Worm (Caenorhabditis elegans) whole organism, late embryonic: Measurements from ENCODE around the gene cdh-3.

Experiments used
- F13H6.1 ChIP-seq: sonication (generic microtip); optimal IDR thresholded peaks from 2 replicates; lab custom pipeline; 2016; ENCODE audit warnings: missing genetic modification characterization, missing compliant biosample characterization
- ahr-1 ChIP-seq: sonication (generic microtip); optimal IDR thresholded peaks from 2 replicates; lab custom pipeline; 2016; ENCODE audit warnings: missing genetic modification characterization, missing compliant biosample characterization
- ceh-14 ChIP-seq: sonication (generic microtip); optimal IDR thresholded peaks from 2 replicates; lab custom pipeline; 2016; ENCODE audit warnings: missing genotype, missing genetic modification characterization, missing compliant biosample characterization
- ceh-18 ChIP-seq: sonication (generic microtip); optimal IDR thresholded peaks from 2 replicates; lab custom pipeline; 2016; ENCODE audit warnings: missing genetic modification characterization, missing compliant biosample characterization
- ceh-19 ChIP-seq: fragments of 200-800 bp; sonication (Bioruptor generic); optimal IDR thresholded peaks from 2 replicates; lab custom pipeline; 2018; ENCODE audit warnings: mild to moderate bottlenecking, missing genetic modification characterization, missing compliant biosample characterization
- ceh-2 ChIP-seq: sonication (generic microtip); optimal IDR thresholded peaks from 2 replicates; lab custom pipeline; 2016; ENCODE audit warnings: missing genotype, missing genetic modification characterization, missing compliant biosample characterization
- ceh-31 ChIP-seq: sonication (generic microtip); optimal IDR thresholded peaks from 2 replicates; lab custom pipeline; 2016; ENCODE audit warnings: missing genetic modification characterization, missing compliant biosample characterization
- ceh-34 ChIP-seq: sonication (generic microtip); optimal IDR thresholded peaks from 2 replicates; lab custom pipeline; 2016; ENCODE audit warnings: mild to moderate bottlenecking, missing genetic modification characterization, missing compliant biosample characterization
- ceh-45 ChIP-seq: fragments of 200-800 bp; sonication (Bioruptor generic); IDR thresholded peaks from 2 replicates; pipeline ENCODE4 v1.3.6; 2022; ENCODE audit warnings: missing genetic modification reagents, missing genetic modification characterization, missing compliant biosample characterization
- ceh-48 ChIP-seq: sonication (generic microtip); optimal IDR thresholded peaks from 2 replicates; lab custom pipeline; 2016; ENCODE audit warnings: missing genetic modification characterization, inconsistent platforms, missing compliant biosample characterization
- ceh-6 ChIP-seq: fragments of 200-800 bp; sonication (Bioruptor generic); optimal IDR thresholded peaks from 2 replicates; lab custom pipeline; 2018; ENCODE audit warnings: mild to moderate bottlenecking, missing genetic modification characterization, missing compliant biosample characterization
- ceh-9 ChIP-seq: sonication (generic microtip); optimal IDR thresholded peaks from 2 replicates; lab custom pipeline; 2016; ENCODE audit warnings: mild to moderate bottlenecking, missing genetic modification characterization, inconsistent platforms, missing compliant biosample characterization
- dve-1 ChIP-seq: sonication (generic microtip); optimal IDR thresholded peaks from 2 replicates; lab custom pipeline; 2017; ENCODE audit warnings: antibody characterized with exemption, mild to moderate bottlenecking, missing genetic modification characterization, missing compliant biosample characterization
- elt-2 ChIP-seq: sonication (generic microtip); optimal IDR thresholded peaks from 2 replicates; lab custom pipeline; 2016; ENCODE audit warnings: missing genetic modification reagents, missing genetic modification characterization, missing compliant biosample characterization
- ets-4 ChIP-seq: sonication (generic microtip); optimal IDR thresholded peaks from 2 replicates; lab custom pipeline; 2016; ENCODE audit warnings: missing genetic modification characterization, missing compliant biosample characterization
- fax-1 ChIP-seq: sonication (generic microtip); optimal IDR thresholded peaks from 2 replicates; lab custom pipeline; 2016; ENCODE audit warnings: missing genotype, missing genetic modification characterization, missing compliant biosample characterization
- fkh-6 ChIP-seq: sonication (generic microtip); optimal IDR thresholded peaks from 2 replicates; lab custom pipeline; 2016; ENCODE audit warnings: missing genetic modification characterization, missing compliant biosample characterization
- hlh-30 ChIP-seq: sonication (generic microtip); optimal IDR thresholded peaks from 2 replicates; lab custom pipeline; 2017; ENCODE audit warnings: antibody characterized with exemption, missing genetic modification characterization, missing compliant biosample characterization; ENCODE audit not compliant: insufficient read depth
- hlh-8 ChIP-seq: sonication (generic microtip); optimal IDR thresholded peaks from 2 replicates; lab custom pipeline; 2016; ENCODE audit warnings: missing genotype, missing genetic modification characterization, missing compliant biosample characterization
- lim-6 ChIP-seq: sonication (generic microtip); optimal IDR thresholded peaks from 2 replicates; lab custom pipeline; 2016; ENCODE audit warnings: missing genetic modification characterization, missing compliant biosample characterization
- madf-2 ChIP-seq: sonication (generic microtip); optimal IDR thresholded peaks from 2 replicates; lab custom pipeline; 2017; ENCODE audit warnings: missing genetic modification characterization, missing compliant biosample characterization
- nfya-1 ChIP-seq: sonication (generic microtip); optimal IDR thresholded peaks from 2 replicates; lab custom pipeline; 2017; ENCODE audit warnings: missing genetic modification characterization, mild to moderate bottlenecking, missing compliant biosample characterization, antibody characterized with exemption, moderate library complexity
- nhr-11 ChIP-seq: fragments of 150-350 bp; optimal IDR thresholded peaks from 2 replicates; lab custom pipeline; 2014; ENCODE audit warnings: missing biosample characterization, missing genetic modification characterization
- npax-4 ChIP-seq: sonication (generic microtip); optimal IDR thresholded peaks from 2 replicates; lab custom pipeline; 2016; ENCODE audit warnings: missing genetic modification characterization, missing compliant biosample characterization
- pag-3 ChIP-seq: sonication (generic microtip); optimal IDR thresholded peaks from 2 replicates; lab custom pipeline; 2016; ENCODE audit warnings: missing compliant biosample characterization, missing genetic modification characterization, borderline replicate concordance
- pha-2 ChIP-seq: sonication (generic microtip); optimal IDR thresholded peaks from 2 replicates; lab custom pipeline; 2017; ENCODE audit warnings: mild to moderate bottlenecking, missing genetic modification characterization, missing compliant biosample characterization
- pqm-1 ChIP-seq: sonication (generic microtip); optimal IDR thresholded peaks from 2 replicates; lab custom pipeline; 2016; ENCODE audit warnings: missing genetic modification characterization, missing compliant biosample characterization
- pros-1 ChIP-seq: fragments of 150-350 bp; optimal IDR thresholded peaks from 2 replicates; lab custom pipeline; 2014; ENCODE audit warnings: missing biosample characterization, missing genetic modification reagents, missing genetic modification characterization
- ref-2 ChIP-seq: sonication (generic microtip); optimal IDR thresholded peaks from 2 replicates; lab custom pipeline; 2016; ENCODE audit warnings: missing genetic modification characterization, missing compliant biosample characterization
- rnt-1 ChIP-seq: sonication (generic microtip); optimal IDR thresholded peaks from 2 replicates; lab custom pipeline; 2016; ENCODE audit warnings: missing genetic modification characterization, missing compliant biosample characterization
- sdc-2 ChIP-seq: sonication (generic microtip); optimal IDR thresholded peaks from 2 replicates; lab custom pipeline; 2016; ENCODE audit warnings: missing genotype, missing genetic modification characterization, missing compliant biosample characterization
- sox-4 ChIP-seq: sonication (generic microtip); optimal IDR thresholded peaks from 2 replicates; lab custom pipeline; 2017; ENCODE audit warnings: mild to moderate bottlenecking, missing genetic modification characterization, inconsistent platforms, missing compliant biosample characterization
- syd-9 ChIP-seq: sonication (generic microtip); optimal IDR thresholded peaks from 2 replicates; lab custom pipeline; 2016; ENCODE audit warnings: mild to moderate bottlenecking, missing genetic modification characterization, moderate library complexity, missing compliant biosample characterization
- tbx-2 ChIP-seq: sonication (generic microtip); optimal IDR thresholded peaks from 2 replicates; lab custom pipeline; 2016; ENCODE audit warnings: missing genetic modification characterization, missing compliant biosample characterization
- unc-3 ChIP-seq, 2 experiments: fragments of 200-800 bp in 1 of 2; sonication (Bioruptor generic) in 1 of 2; sonication (generic microtip) in 1 of 2; conservative IDR thresholded peaks in 1 of 2; optimal IDR thresholded peaks in 1 of 2; 2 replicates each; pipeline versions ENCODE4 v1.3.6 to Lab custom; 2016 to 2022; ENCODE audit warnings: missing compliant biosample characterization in 2 of 2, missing genetic modification characterization in 2 of 2, missing genetic modification reagents in 1 of 2
- unc-42 ChIP-seq: sonication (generic microtip); optimal IDR thresholded peaks from 2 replicates; lab custom pipeline; 2016; ENCODE audit warnings: missing genotype, missing genetic modification characterization, missing compliant biosample characterization
- unc-55 ChIP-seq: sonication (generic microtip); optimal IDR thresholded peaks from 2 replicates; lab custom pipeline; 2017; ENCODE audit warnings: missing biosample characterization, missing genetic modification reagents, missing genetic modification characterization
- ztf-16 ChIP-seq: sonication (generic microtip); optimal IDR thresholded peaks from 2 replicates; lab custom pipeline; 2017; ENCODE audit warnings: missing genetic modification characterization, missing compliant biosample characterization

cdh-3 gene

DNA sequence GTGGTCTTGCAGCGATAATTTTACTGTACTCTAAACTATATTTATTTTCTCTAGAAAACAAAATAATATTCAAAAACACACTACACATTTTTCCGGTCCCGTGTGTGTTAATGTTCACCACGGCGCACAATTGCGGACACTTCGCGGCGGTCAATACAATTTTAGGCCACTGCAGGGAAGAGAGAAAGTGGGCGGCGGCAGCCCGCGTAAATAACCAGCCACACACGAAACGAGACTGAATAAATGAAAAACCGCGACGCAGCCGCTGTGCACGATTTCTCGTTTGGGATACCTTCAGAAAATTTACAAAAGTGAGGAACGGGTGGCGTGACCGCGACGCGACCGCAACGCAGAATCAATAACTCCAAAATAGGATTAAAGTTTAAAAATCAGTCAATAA lies 43.3 kb downstream of the cdh-3 start:
- TF ChIP-seq ceh-2 (tag; lab: Kevin White, UChicago) = peak; percentile 30
- peak; percentile 69 for TF ChIP-seq nfya-1 (tag; lab: Kevin White, UChicago)
- peak; percentile 65 for TF ChIP-seq ceh-31 (tag; lab: Kevin White, UChicago)
- peak; percentile 8 for TF ChIP-seq syd-9 (tag; lab: Kevin White, UChicago)
- TF ChIP-seq unc-42 (tag; lab: Kevin White, UChicago) = peak; percentile 63
- TF ChIP-seq rnt-1 (tag; lab: Kevin White, UChicago) = peak; percentile 68
- peak; percentile 4 for TF ChIP-seq F13H6.1 (tag; lab: Kevin White, UChicago)
- TF ChIP-seq fkh-6 (tag; lab: Kevin White, UChicago) = no peak
- no peak for TF ChIP-seq fax-1 (tag; lab: Kevin White, UChicago)
- TF ChIP-seq ceh-19 (GFP tag; lab: Kevin White, UChicago) = peak; percentile 8
- TF ChIP-seq ceh-18 (tag; lab: Kevin White, UChicago) = peak; percentile 28
- TF ChIP-seq ceh-9 (tag; lab: Kevin White, UChicago) = no peak
- peak; percentile 64 for TF ChIP-seq ceh-48 (tag; lab: Kevin White, UChicago)
- peak; percentile 36 for TF ChIP-seq ceh-14 (tag; lab: Kevin White, UChicago)
- TF ChIP-seq ceh-34 (tag; lab: Kevin White, UChicago) = peak; percentile 43
- peak; percentile 45 for TF ChIP-seq elt-2 (tag; lab: Kevin White, UChicago)
- peak; percentile 41 for TF ChIP-seq ref-2 (tag; lab: Kevin White, UChicago)
- TF ChIP-seq sox-4 (tag; lab: Kevin White, UChicago) = peak; percentile 18
- no peak for TF ChIP-seq lim-6 (tag; lab: Kevin White, UChicago)
- peak; percentile 55 for TF ChIP-seq tbx-2 (tag; lab: Kevin White, UChicago)
- TF ChIP-seq npax-4 (tag; lab: Kevin White, UChicago) = no peak
- TF ChIP-seq pros-1 = peak; percentile 48
- no peak for TF ChIP-seq nhr-11 (tag; lab: Kevin White, UChicago)
- TF ChIP-seq, all 69 proteins: peak for 17

DNA sequence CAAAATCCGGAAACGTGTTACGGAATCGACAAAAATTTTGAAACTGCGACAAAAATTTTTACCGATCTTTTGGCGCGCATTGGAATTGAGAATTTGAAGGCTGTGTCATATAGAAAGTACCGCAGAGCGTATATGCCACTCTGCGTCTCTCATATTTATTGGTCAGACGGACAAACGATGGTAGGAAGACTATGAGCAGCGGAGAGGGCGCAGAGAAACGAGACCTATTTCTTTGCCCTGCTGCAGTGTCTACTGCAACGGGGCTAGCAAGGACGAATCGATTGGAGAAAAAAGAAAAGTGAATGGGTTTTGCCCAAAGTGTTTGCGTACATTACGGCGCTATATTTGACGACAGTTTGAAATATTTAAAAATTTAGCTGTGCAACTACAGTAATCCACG lies 44.2 kb downstream of the cdh-3 start:
- TF ChIP-seq fax-1 (tag; lab: Kevin White, UChicago) (no peak), pqm-1 (tag; lab: Kevin White, UChicago) (no peak), ceh-18 (tag; lab: Kevin White, UChicago) (peak; percentile 28), elt-2 (tag; lab: Kevin White, UChicago) (no peak), F13H6.1 (tag; lab: Kevin White, UChicago) (peak; percentile 36), nfya-1 (tag; lab: Kevin White, UChicago) (peak; percentile 83), pros-1 (peak; percentile 43), ceh-45 (GFP tag; lab: Robert Waterston, UW) (no peak), unc-3 (GFP tag; conservative IDR thresholded peaks at IDR 0.05; lab: Robert Waterston, UW) (no peak), unc-3 (tag; optimal IDR thresholded peaks at IDR 0.05; lab: Kevin White, UChicago) (no peak), ceh-48 (tag; lab: Kevin White, UChicago) (peak; percentile 71), tbx-2 (tag; lab: Kevin White, UChicago) (peak; percentile 59), ceh-14 (tag; lab: Kevin White, UChicago) (no peak), unc-42 (tag; lab: Kevin White, UChicago) (peak; percentile 32), sox-4 (tag; lab: Kevin White, UChicago) (no peak), ahr-1 (tag; lab: Kevin White, UChicago) (no peak), ceh-31 (tag; lab: Kevin White, UChicago) (peak; percentile 81), ref-2 (tag; lab: Kevin White, UChicago) (peak; percentile 44), sdc-2 (tag; lab: Kevin White, UChicago) (no peak), dve-1 (tag; lab: Kevin White, UChicago) (peak; percentile 55), ceh-34 (tag; lab: Kevin White, UChicago) (peak; percentile 13), madf-2 (tag; lab: Kevin White, UChicago) (peak; percentile 14), ets-4 (tag; lab: Kevin White, UChicago) (peak; percentile 7), unc-55 (peak; percentile 61), hlh-30 (tag; lab: Kevin White, UChicago) (peak; percentile 37), nhr-11 (tag; lab: Kevin White, UChicago) (no peak)

ce11 chrIII:7709391-7709790 lies 44.9 kb downstream of the cdh-3 start, which contains the start of gene lin-13:
Gene lin-13 (minus strand): TSS chrIII:7709491.
- no peak for TF ChIP-seq ceh-6
- TF ChIP-seq ceh-31 (tag; lab: Kevin White, UChicago) = no peak
- TF ChIP-seq pha-2 (tag; lab: Kevin White, UChicago) = no peak
- TF ChIP-seq pag-3 (tag; lab: Kevin White, UChicago) = no peak
- TF ChIP-seq hlh-8 (tag; lab: Kevin White, UChicago) = no peak
- no peak for TF ChIP-seq ztf-16 (tag; lab: Kevin White, UChicago)
